Worm (Caenorhabditis elegans) whole organism, young adult: ENCODE results near the gene chtb-1.

Experiments
- F10E7.11 ChIP-seq: sonication (generic microtip); optimal IDR thresholded peaks from 2 replicates; lab custom pipeline; 2017; ENCODE audit warnings: mild to moderate bottlenecking, missing genetic modification characterization, moderate library complexity, missing compliant biosample characterization
- F55B11.4 ChIP-seq: sonication (generic microtip); optimal IDR thresholded peaks from 2 replicates; lab custom pipeline; 2016; ENCODE audit warnings: missing compliant biosample characterization, missing genetic modification characterization, borderline replicate concordance; ENCODE audit not compliant: insufficient read depth
- F57A8.1 ChIP-seq: fragments of 200-800 bp; sonication (Bioruptor generic); optimal IDR thresholded peaks from 2 replicates; lab custom pipeline; 2018; ENCODE audit warnings: mild to moderate bottlenecking, missing genetic modification characterization, moderate library complexity, missing compliant biosample characterization
- K12H6.12 ChIP-seq: fragments of 200-800 bp; sonication (Bioruptor generic); optimal IDR thresholded peaks from 2 replicates; lab custom pipeline; 2018; ENCODE audit warnings: mild to moderate bottlenecking, missing genetic modification characterization, missing compliant biosample characterization
- Y53F4B.3 ChIP-seq: fragments of 200-800 bp; sonication (Bioruptor generic); IDR thresholded peaks from 2 replicates; pipeline ENCODE4 v1.3.6; 2022; ENCODE audit warnings: missing genetic modification reagents, missing genetic modification characterization, missing compliant biosample characterization
- Y56A3A.18 ChIP-seq: fragments of 200-800 bp; sonication (Bioruptor generic); IDR thresholded peaks from 2 replicates; pipeline ENCODE4 v1.3.6; 2022; ENCODE audit warnings: missing genetic modification reagents, missing genetic modification characterization, missing compliant biosample characterization
- atf-7 ChIP-seq: sonication (generic microtip); optimal IDR thresholded peaks from 2 replicates; lab custom pipeline; 2017; ENCODE audit warnings: mild to moderate bottlenecking, missing genetic modification characterization, missing compliant biosample characterization
- athp-1 ChIP-seq: sonication (generic microtip); optimal IDR thresholded peaks from 2 replicates; lab custom pipeline; 2017; ENCODE audit warnings: mild to moderate bottlenecking, missing genetic modification characterization, missing compliant biosample characterization
- attf-5 ChIP-seq: fragments of 200-800 bp; sonication (Bioruptor generic); optimal IDR thresholded peaks from 2 replicates; lab custom pipeline; 2018; ENCODE audit warnings: mild to moderate bottlenecking, missing genetic modification characterization, missing compliant biosample characterization
- attf-6 ChIP-seq: fragments of 200-800 bp; sonication (Bioruptor generic); IDR thresholded peaks from 2 replicates; pipeline ENCODE4 v1.3.6; 2022; ENCODE audit warnings: missing genetic modification reagents, missing genetic modification characterization, missing compliant biosample characterization
- bed-2 ChIP-seq: fragments of 200-800 bp; sonication (Bioruptor generic); IDR thresholded peaks from 2 replicates; pipeline ENCODE4 v1.3.6; 2022; ENCODE audit warnings: missing genetic modification reagents, missing genetic modification characterization, missing compliant biosample characterization
- ceh-27 ChIP-seq: fragments of 200-800 bp; sonication (Bioruptor generic); optimal IDR thresholded peaks from 2 replicates; lab custom pipeline; 2018; ENCODE audit warnings: mild to moderate bottlenecking, missing genetic modification characterization, moderate library complexity, missing compliant biosample characterization
- ceh-40 ChIP-seq: fragments of 200-800 bp; sonication (Bioruptor generic); IDR thresholded peaks from 2 replicates; pipeline ENCODE4 v1.3.6; 2022; ENCODE audit warnings: missing genetic modification characterization, missing compliant biosample characterization
- ceh-79 ChIP-seq: sonication (generic microtip); optimal IDR thresholded peaks from 2 replicates; lab custom pipeline; 2017; ENCODE audit warnings: mild to moderate bottlenecking, missing genetic modification characterization, missing compliant biosample characterization
- die-1 ChIP-seq: sonication (generic microtip); optimal IDR thresholded peaks from 2 replicates; lab custom pipeline; 2016; ENCODE audit warnings: missing genotype, mild to moderate bottlenecking, missing genetic modification characterization, missing compliant biosample characterization
- fkh-3 ChIP-seq: sonication (generic microtip); optimal IDR thresholded peaks from 2 replicates; lab custom pipeline; 2016; ENCODE audit warnings: mild to moderate bottlenecking, missing genetic modification characterization, missing compliant biosample characterization
- hrde-1 ChIP-seq: sonication (generic microtip); optimal IDR thresholded peaks from 2 replicates; lab custom pipeline; 2016; ENCODE audit warnings: missing genetic modification characterization, mild to moderate bottlenecking, missing compliant biosample characterization, moderate library complexity, missing genotype, missing genetic modification reagents, borderline replicate concordance
- hsf-1 ChIP-seq: fragments of 200-800 bp; sonication (Bioruptor generic); IDR thresholded peaks from 2 replicates; pipeline ENCODE4 v1.3.6; 2022; ENCODE audit warnings: missing genetic modification reagents, missing genetic modification characterization, missing compliant biosample characterization
- lin-40 ChIP-seq: sonication (generic microtip); optimal IDR thresholded peaks from 2 replicates; lab custom pipeline; 2016; ENCODE audit warnings: missing genetic modification characterization, mild to moderate bottlenecking, missing compliant biosample characterization, missing genotype, missing genetic modification reagents
- lsl-1 ChIP-seq: fragments of 200-800 bp; sonication (Bioruptor generic); optimal IDR thresholded peaks from 2 replicates; lab custom pipeline; 2018; ENCODE audit warnings: mild to moderate bottlenecking, missing genetic modification characterization, moderate library complexity, missing compliant biosample characterization
- lsy-27 ChIP-seq: sonication (generic microtip); optimal IDR thresholded peaks from 2 replicates; lab custom pipeline; 2017; ENCODE audit warnings: missing genetic modification characterization, mild to moderate bottlenecking, missing compliant biosample characterization, antibody characterized with exemption, missing genotype, borderline replicate concordance; ENCODE audit not compliant: insufficient read depth
- madf-3 ChIP-seq: fragments of 200-800 bp; sonication (Bioruptor generic); IDR thresholded peaks from 2 replicates; pipeline ENCODE4 v1.3.6; 2022; ENCODE audit warnings: missing genetic modification reagents, missing genetic modification characterization, missing compliant biosample characterization
- nfya-1 ChIP-seq: sonication (generic microtip); optimal IDR thresholded peaks from 2 replicates; lab custom pipeline; 2017; ENCODE audit warnings: antibody characterized with exemption, missing compliant biosample characterization, missing genetic modification characterization, borderline replicate concordance; ENCODE audit not compliant: insufficient read depth
- nfya-2 ChIP-seq: fragments of 200-800 bp; sonication (Bioruptor generic); IDR thresholded peaks from 2 replicates; pipeline ENCODE4 v1.3.6; 2022; ENCODE audit warnings: missing genetic modification reagents, missing genetic modification characterization, missing compliant biosample characterization
- nhr-90 ChIP-seq: sonication (generic microtip); optimal IDR thresholded peaks from 2 replicates; lab custom pipeline; 2016; ENCODE audit warnings: missing genotype, mild to moderate bottlenecking, missing genetic modification characterization, missing compliant biosample characterization
- pha-4 ChIP-seq: fragments of 150-350 bp; sonication (generic microtip); optimal IDR thresholded peaks from 2 replicates; lab custom pipeline; 2014; ENCODE audit warnings: missing biosample characterization, missing genetic modification reagents, missing genetic modification characterization
- rpc-1 ChIP-seq, 2 experiments: fragments of 150-350 bp in 1 of 2; sonication (generic microtip) in 1 of 2; optimal IDR thresholded peaks; 2 replicates each; lab custom pipeline; 2014 to 2018; ENCODE audit warnings: missing biosample characterization in 1 of 2, missing genetic modification characterization in 1 of 2, missing genetic modification reagents in 1 of 2, missing genotype in 1 of 2
- snpc-1.3 ChIP-seq: sonication (generic microtip); optimal IDR thresholded peaks from 2 replicates; lab custom pipeline; 2017; ENCODE audit warnings: missing genetic modification characterization, mild to moderate bottlenecking, missing compliant biosample characterization, antibody characterized with exemption, moderate library complexity, missing genotype, missing genetic modification reagents; ENCODE audit not compliant: insufficient read depth
- somi-1 ChIP-seq: fragments of 200-800 bp; sonication (Bioruptor generic); optimal IDR thresholded peaks from 2 replicates; lab custom pipeline; 2018; ENCODE audit warnings: mild to moderate bottlenecking, missing genetic modification characterization, missing compliant biosample characterization
- tbp1 ChIP-seq: fragments of 200-800 bp; sonication (Bioruptor generic); optimal IDR thresholded peaks from 2 replicates; lab custom pipeline; 2018; ENCODE audit warnings: mild to moderate bottlenecking, missing genetic modification characterization, missing compliant biosample characterization
- tbx-9 ChIP-seq: sonication (generic microtip); optimal IDR thresholded peaks from 2 replicates; lab custom pipeline; 2016; ENCODE audit warnings: borderline replicate concordance, missing genetic modification characterization, inconsistent platforms, missing compliant biosample characterization
- tlf-1 ChIP-seq: fragments of 200-800 bp; sonication (Bioruptor generic); optimal IDR thresholded peaks from 2 replicates; lab custom pipeline; 2018; ENCODE audit warnings: mild to moderate bottlenecking, missing genetic modification characterization, missing compliant biosample characterization
- unc-62 ChIP-seq: fragments of 150-350 bp; optimal IDR thresholded peaks from 2 replicates; lab custom pipeline; 2014; ENCODE audit warnings: missing biosample characterization, missing genetic modification reagents, missing genetic modification characterization
- xnd-1 ChIP-seq: sonication (generic microtip); optimal IDR thresholded peaks from 2 replicates; lab custom pipeline; 2016; ENCODE audit warnings: missing genotype, missing genetic modification reagents, missing genetic modification characterization, missing compliant biosample characterization
- zfh-2 ChIP-seq: fragments of 200-800 bp; sonication (Bioruptor generic); conservative IDR thresholded peaks from 2 replicates; pipeline ENCODE4 v1.3.6; 2022; ENCODE audit warnings: missing genetic modification reagents, missing genetic modification characterization, missing compliant biosample characterization
- zim-3 ChIP-seq: sonication (generic microtip); optimal IDR thresholded peaks from 2 replicates; lab custom pipeline; 2017; ENCODE audit warnings: mild to moderate bottlenecking, missing genetic modification characterization, moderate library complexity, missing compliant biosample characterization
- ztf-25 ChIP-seq: fragments of 200-800 bp; sonication (Bioruptor generic); IDR thresholded peaks from 2 replicates; pipeline ENCODE4 v1.3.6; 2022; ENCODE audit warnings: missing genetic modification reagents, missing genetic modification characterization, missing compliant biosample characterization
- ztf-28 ChIP-seq: fragments of 200-800 bp; sonication (Bioruptor generic); IDR thresholded peaks from 2 replicates; pipeline ENCODE4 v1.3.6; 2022; ENCODE audit warnings: missing genetic modification reagents, missing genetic modification characterization, missing compliant biosample characterization

The chtb-1 gene

ce11 chrIII:9337968-9338367, 17.3 kb downstream of the chtb-1 start:
- TF ChIP-seq hrde-1 (tag; lab: Kevin White, UChicago): no peak
- TF ChIP-seq lin-40 (tag; lab: Kevin White, UChicago): no peak
- no peak for TF ChIP-seq lsl-1
- no peak for TF ChIP-seq Y53F4B.3
- no peak for TF ChIP-seq lsy-27 (tag; lab: Kevin White, UChicago)
- TF ChIP-seq K12H6.12 (tag; lab: Kevin White, UChicago): no peak
- TF ChIP-seq bed-2 (GFP tag; lab: Robert Waterston, UW): no peak
- no peak for TF ChIP-seq F10E7.11 (tag; lab: Kevin White, UChicago)
- TF ChIP-seq die-1 (tag; lab: Kevin White, UChicago): no peak
- TF ChIP-seq madf-3 (GFP tag; lab: Robert Waterston, UW): no peak
- TF ChIP-seq ceh-79 (tag; lab: Kevin White, UChicago): no peak
- no peak for TF ChIP-seq ceh-27 (GFP tag; lab: Kevin White, UChicago)
- no peak for TF ChIP-seq F55B11.4 (tag; lab: Kevin White, UChicago)
- TF ChIP-seq athp-1 (tag; lab: Kevin White, UChicago): no peak
- TF ChIP-seq attf-5 (GFP tag; lab: Kevin White, UChicago): no peak
- no peak for TF ChIP-seq Y56A3A.18 (GFP tag; lab: Robert Waterston, UW)
- TF ChIP-seq rpc-1 (optimal IDR thresholded peaks at IDR 0.05; lab: Kevin White, UChicago): no peak
- TF ChIP-seq rpc-1 (tag; optimal IDR thresholded peaks at IDR 0.05; lab: Kevin White, UChicago): no peak

- TF ChIP-seq fkh-3 (tag; lab: Kevin White, UChicago) (no peak), tbx-9 (tag; lab: Kevin White, UChicago) (no peak), attf-6 (GFP tag; lab: Robert Waterston, UW) (no peak), lin-40 (tag; lab: Kevin White, UChicago) (no peak), hrde-1 (tag; lab: Kevin White, UChicago) (no peak), hsf-1 (GFP tag; lab: Robert Waterston, UW) (no peak), F57A8.1 (GFP tag; lab: Kevin White, UChicago) (no peak)
Measured at ce11 chrIII:9336807-9337206, 18.5 kb downstream of the chtb-1 start.

DNA sequence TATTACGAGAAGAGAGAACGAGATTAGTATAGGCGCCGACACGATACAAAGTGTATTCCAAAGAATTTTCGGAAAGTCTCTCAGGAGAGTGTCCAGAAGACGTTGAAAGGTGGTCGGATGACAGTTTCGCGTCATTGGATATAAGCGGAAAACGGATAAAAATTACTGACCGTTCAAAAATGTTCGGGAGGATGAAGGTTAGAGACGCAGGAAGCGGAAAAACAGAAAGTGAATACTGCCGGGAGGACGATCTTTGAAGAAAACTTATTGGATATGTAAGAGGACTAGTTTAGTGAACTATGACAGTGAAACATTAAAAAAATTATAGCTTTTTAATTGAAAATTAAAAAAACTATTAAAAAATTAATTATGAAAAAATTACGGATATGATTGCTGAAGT, 20.2 kb downstream of the chtb-1 start:
- no peak for TF ChIP-seq nhr-90
- TF ChIP-seq tlf-1 (GFP tag; lab: Kevin White, UChicago): no peak
- TF ChIP-seq nfya-2: no peak
- no peak for TF ChIP-seq nfya-1 (tag; lab: Kevin White, UChicago)
- no peak for TF ChIP-seq ztf-25 (GFP tag; lab: Robert Waterston, UW)
- TF ChIP-seq tbp1: no peak
- TF ChIP-seq unc-62 (GFP tag; lab: Kevin White, UChicago): no peak
- TF ChIP-seq pha-4 (tag; lab: Kevin White, UChicago): no peak
- TF ChIP-seq Y56A3A.18 (GFP tag; lab: Robert Waterston, UW): no peak
- no peak for TF ChIP-seq F10E7.11 (tag; lab: Kevin White, UChicago)
- TF ChIP-seq zim-3: no peak
- no peak for TF ChIP-seq zfh-2 (GFP tag; lab: Robert Waterston, UW)
- no peak for TF ChIP-seq ztf-28
- TF ChIP-seq ceh-40 (GFP tag; lab: Robert Waterston, UW): no peak
- no peak for TF ChIP-seq somi-1 (GFP tag; lab: Kevin White, UChicago)
- no peak for TF ChIP-seq xnd-1
- TF ChIP-seq atf-7 (tag; lab: Kevin White, UChicago): no peak
- no peak for TF ChIP-seq snpc-1.3 (tag; lab: Kevin White, UChicago)
